Fruit fly (Drosophila melanogaster): ENCODE data around the gene CG1146.

Gene CG1146

dm6 chr3L:2446201-2446600 is 42.4 kb upstream of the CG1146 start:
- TF ChIP-seq sd (tag; optimal IDR thresholded peaks at IDR 0.05) (peak; percentile 82), so (GFP tag; IDR thresholded peaks at IDR 0.05) (no peak), CG3281 (GFP tag; optimal IDR thresholded peaks at IDR 0.05) (no peak), CG11560 (tag; IDR thresholded peaks at IDR 0.05) (no peak), nerfin-1 (tag; optimal IDR thresholded peaks at IDR 0.05) (no peak), CG12769 (tag; optimal IDR thresholded peaks at IDR 0.05) (peak; percentile 86), lmd (GFP tag; IDR thresholded peaks at IDR 0.05) (no peak), pb (GFP tag; optimal IDR thresholded peaks at IDR 0.05) (no peak), MBD-R2 (GFP tag; IDR thresholded peaks at IDR 0.05) (no peak), Atf3 (GFP tag; optimal IDR thresholded peaks at IDR 0.05) (no peak), fd96Cb (tag; optimal IDR thresholded peaks at IDR 0.05) (no peak), CG7271 (tag; optimal IDR thresholded peaks at IDR 0.05) (no peak), vfl (GFP tag; optimal IDR thresholded peaks at IDR 0.05) (no peak), Med (GFP tag) (peak; percentile 54), peb (GFP tag; IDR thresholded peaks at IDR 0.05) (no peak), sr (GFP tag; IDR thresholded peaks at IDR 0.05) (0 out of 3 replicates have a peak, but pooled peaks have one; percentile 23), CG17361 (GFP tag; IDR thresholded peaks at IDR 0.05) (no peak)

dm6 chr3L:2456868-2457267 is 31.7 kb upstream of the CG1146 start:
- TF ChIP-seq wek (GFP tag; optimal IDR thresholded peaks at IDR 0.05), result no peak
- peak; percentile 30 for TF ChIP-seq mirr (GFP tag; optimal IDR thresholded peaks at IDR 0.05)
- peak; percentile 57 for TF ChIP-seq GATAe (GFP tag; conservative IDR thresholded peaks at IDR 0.05)
- TF ChIP-seq eve (GFP tag; optimal IDR thresholded peaks at IDR 0.05), result peak in 1 of 2 experiments; percentile 65
- TF ChIP-seq grn (GFP tag; optimal IDR thresholded peaks at IDR 0.05), result peak; percentile 88
- peak; percentile 53 for TF ChIP-seq sd (tag; optimal IDR thresholded peaks at IDR 0.05)
- TF ChIP-seq exex (tag; optimal IDR thresholded peaks at IDR 0.05), result peak; percentile 38
- TF ChIP-seq insv (GFP tag; optimal IDR thresholded peaks at IDR 0.05), result no peak

dm6 chr3L:2457557-2458240 is 30.9 kb upstream of the CG1146 start:
- TF ChIP-seq Spps (tag; optimal IDR thresholded peaks at IDR 0.05) (no peak), Dip2 (GFP tag; IDR thresholded peaks at IDR 0.05) (no peak), Abd-B (GFP tag; optimal IDR thresholded peaks at IDR 0.05) (no peak), HmgD (GFP tag; optimal IDR thresholded peaks at IDR 0.05) (no peak), CG11093 (GFP tag; IDR thresholded peaks at IDR 0.05) (no peak), al (GFP tag; IDR thresholded peaks at IDR 0.05) (no peak), gfzf (GFP tag; optimal IDR thresholded peaks at IDR 0.05) (no peak), unc-4 (GFP tag; IDR thresholded peaks at IDR 0.05; ENCODE audit: partially characterized antibody) (no peak), tll (GFP tag; optimal IDR thresholded peaks at IDR 0.05) (no peak), Adf1 (GFP tag; IDR thresholded peaks at IDR 0.05) (peak; percentile 100), bab2 (GFP tag; optimal IDR thresholded peaks at IDR 0.05) (no peak), pzg (GFP tag; optimal IDR thresholded peaks at IDR 0.05) (no peak), aop (GFP tag; IDR thresholded peaks at IDR 0.05) (no peak), CG7786 (GFP tag; optimal IDR thresholded peaks at IDR 0.05) (no peak), CG31388 (GFP tag; optimal IDR thresholded peaks at IDR 0.05) (no peak), Poxn (GFP tag; IDR thresholded peaks at IDR 0.05) (no peak), Atf6 (GFP tag; IDR thresholded peaks at IDR 0.05) (peak; percentile 23; the same call in 1 of the 2 replicates), stc (GFP tag; IDR thresholded peaks at IDR 0.05) (no peak), CG13424 (tag; optimal IDR thresholded peaks at IDR 0.05) (no peak), B-H2 (GFP tag; optimal IDR thresholded peaks at IDR 0.05) (peak; percentile 35), CG7372 (GFP tag; IDR thresholded peaks at IDR 0.05) (no peak), Dbx (GFP tag; IDR thresholded peaks at IDR 0.05) (no peak), Six4 (GFP tag; optimal IDR thresholded peaks at IDR 0.05) (no peak), Hr51 (GFP tag; optimal IDR thresholded peaks at IDR 0.05) (no peak), crp (GFP tag; optimal IDR thresholded peaks at IDR 0.05) (no peak)
